Worm (Caenorhabditis elegans) whole organism, late embryonic: Measurements from ENCODE around the gene Y17G9B.4.
"Not testable (repeated sequence)": the region's sequence is repeated elsewhere in the genome, so short reads cannot be mapped to it uniquely, and the experiment has no call there.

Source experiments
- C08G9.2 ChIP-seq: sonication (generic microtip); optimal IDR thresholded peaks from 2 replicates; lab custom pipeline; 2016; ENCODE audit warnings: mild to moderate bottlenecking, missing genetic modification characterization, moderate library complexity, missing compliant biosample characterization
- F13H6.1 ChIP-seq: sonication (generic microtip); optimal IDR thresholded peaks from 2 replicates; lab custom pipeline; 2016; ENCODE audit warnings: missing genetic modification characterization, missing compliant biosample characterization
- K09A11.1 ChIP-seq: sonication (generic microtip); optimal IDR thresholded peaks from 2 replicates; lab custom pipeline; 2017; ENCODE audit warnings: antibody characterized with exemption, mild to moderate bottlenecking, missing genetic modification characterization, missing compliant biosample characterization; ENCODE audit not compliant: insufficient read depth
- Y22D7AL.16 ChIP-seq: sonication (generic microtip); optimal IDR thresholded peaks from 2 replicates; lab custom pipeline; 2016; ENCODE audit warnings: missing genetic modification characterization, missing compliant biosample characterization
- ceh-14 ChIP-seq: sonication (generic microtip); optimal IDR thresholded peaks from 2 replicates; lab custom pipeline; 2016; ENCODE audit warnings: missing genotype, missing genetic modification characterization, missing compliant biosample characterization
- ceh-18 ChIP-seq: sonication (generic microtip); optimal IDR thresholded peaks from 2 replicates; lab custom pipeline; 2016; ENCODE audit warnings: missing genetic modification characterization, missing compliant biosample characterization
- ceh-2 ChIP-seq: sonication (generic microtip); optimal IDR thresholded peaks from 2 replicates; lab custom pipeline; 2016; ENCODE audit warnings: missing genotype, missing genetic modification characterization, missing compliant biosample characterization
- ceh-24 ChIP-seq: sonication (generic microtip); optimal IDR thresholded peaks from 2 replicates; lab custom pipeline; 2016; ENCODE audit warnings: mild to moderate bottlenecking, missing genetic modification characterization, missing compliant biosample characterization
- ceh-31 ChIP-seq: sonication (generic microtip); optimal IDR thresholded peaks from 2 replicates; lab custom pipeline; 2016; ENCODE audit warnings: missing genetic modification characterization, missing compliant biosample characterization
- dmd-4 ChIP-seq: sonication (generic microtip); optimal IDR thresholded peaks from 2 replicates; lab custom pipeline; 2016; ENCODE audit warnings: borderline replicate concordance, missing genetic modification characterization, missing compliant biosample characterization
- dve-1 ChIP-seq: sonication (generic microtip); optimal IDR thresholded peaks from 2 replicates; lab custom pipeline; 2017; ENCODE audit warnings: antibody characterized with exemption, mild to moderate bottlenecking, missing genetic modification characterization, missing compliant biosample characterization
- elt-2 ChIP-seq: sonication (generic microtip); optimal IDR thresholded peaks from 2 replicates; lab custom pipeline; 2016; ENCODE audit warnings: missing genetic modification reagents, missing genetic modification characterization, missing compliant biosample characterization
- ets-4 ChIP-seq: sonication (generic microtip); optimal IDR thresholded peaks from 2 replicates; lab custom pipeline; 2016; ENCODE audit warnings: missing genetic modification characterization, missing compliant biosample characterization
- eyg-1 ChIP-seq: sonication (generic microtip); optimal IDR thresholded peaks from 2 replicates; lab custom pipeline; 2016; ENCODE audit warnings: missing genotype, missing genetic modification characterization, missing compliant biosample characterization
- fax-1 ChIP-seq: sonication (generic microtip); optimal IDR thresholded peaks from 2 replicates; lab custom pipeline; 2016; ENCODE audit warnings: missing genotype, missing genetic modification characterization, missing compliant biosample characterization
- hlh-8 ChIP-seq: sonication (generic microtip); optimal IDR thresholded peaks from 2 replicates; lab custom pipeline; 2016; ENCODE audit warnings: missing genotype, missing genetic modification characterization, missing compliant biosample characterization
- nfya-1 ChIP-seq: sonication (generic microtip); optimal IDR thresholded peaks from 2 replicates; lab custom pipeline; 2017; ENCODE audit warnings: missing genetic modification characterization, mild to moderate bottlenecking, missing compliant biosample characterization, antibody characterized with exemption, moderate library complexity
- npax-4 ChIP-seq: sonication (generic microtip); optimal IDR thresholded peaks from 2 replicates; lab custom pipeline; 2016; ENCODE audit warnings: missing genetic modification characterization, missing compliant biosample characterization
- pax-1 ChIP-seq: fragments of 150-350 bp; optimal IDR thresholded peaks from 2 replicates; lab custom pipeline; 2014; ENCODE audit warnings: missing biosample characterization, missing genetic modification characterization
- pha-4 ChIP-seq: fragments of 150-350 bp; optimal IDR thresholded peaks from 2 replicates; lab custom pipeline; 2018; ENCODE audit warnings: missing biosample characterization, missing genetic modification reagents, missing genetic modification characterization
- ref-2 ChIP-seq: sonication (generic microtip); optimal IDR thresholded peaks from 2 replicates; lab custom pipeline; 2016; ENCODE audit warnings: missing genetic modification characterization, missing compliant biosample characterization
- rnt-1 ChIP-seq: sonication (generic microtip); optimal IDR thresholded peaks from 2 replicates; lab custom pipeline; 2016; ENCODE audit warnings: missing genetic modification characterization, missing compliant biosample characterization
- sox-4 ChIP-seq: sonication (generic microtip); optimal IDR thresholded peaks from 2 replicates; lab custom pipeline; 2017; ENCODE audit warnings: mild to moderate bottlenecking, missing genetic modification characterization, inconsistent platforms, missing compliant biosample characterization
- tbx-2 ChIP-seq: sonication (generic microtip); optimal IDR thresholded peaks from 2 replicates; lab custom pipeline; 2016; ENCODE audit warnings: missing genetic modification characterization, missing compliant biosample characterization
- tbx-7 ChIP-seq: sonication (generic microtip); optimal IDR thresholded peaks from 2 replicates; lab custom pipeline; 2016; ENCODE audit warnings: missing genotype, missing genetic modification characterization, missing compliant biosample characterization
- unc-3 ChIP-seq, 2 experiments: fragments of 200-800 bp in 1 of 2; sonication (Bioruptor generic) in 1 of 2; sonication (generic microtip) in 1 of 2; conservative IDR thresholded peaks in 1 of 2; optimal IDR thresholded peaks in 1 of 2; 2 replicates each; pipeline versions ENCODE4 v1.3.6 to Lab custom; 2016 to 2022; ENCODE audit warnings: missing compliant biosample characterization in 2 of 2, missing genetic modification characterization in 2 of 2, missing genetic modification reagents in 1 of 2
- unc-42 ChIP-seq: sonication (generic microtip); optimal IDR thresholded peaks from 2 replicates; lab custom pipeline; 2016; ENCODE audit warnings: missing genotype, missing genetic modification characterization, missing compliant biosample characterization
- unc-86 ChIP-seq: sonication (generic microtip); optimal IDR thresholded peaks from 2 replicates; lab custom pipeline; 2016; ENCODE audit warnings: missing genetic modification characterization, missing compliant biosample characterization
- zip-5 ChIP-seq: sonication (generic microtip); optimal IDR thresholded peaks from 2 replicates; lab custom pipeline; 2016; ENCODE audit warnings: missing genetic modification characterization, missing compliant biosample characterization

The Y17G9B.4 gene

DNA sequence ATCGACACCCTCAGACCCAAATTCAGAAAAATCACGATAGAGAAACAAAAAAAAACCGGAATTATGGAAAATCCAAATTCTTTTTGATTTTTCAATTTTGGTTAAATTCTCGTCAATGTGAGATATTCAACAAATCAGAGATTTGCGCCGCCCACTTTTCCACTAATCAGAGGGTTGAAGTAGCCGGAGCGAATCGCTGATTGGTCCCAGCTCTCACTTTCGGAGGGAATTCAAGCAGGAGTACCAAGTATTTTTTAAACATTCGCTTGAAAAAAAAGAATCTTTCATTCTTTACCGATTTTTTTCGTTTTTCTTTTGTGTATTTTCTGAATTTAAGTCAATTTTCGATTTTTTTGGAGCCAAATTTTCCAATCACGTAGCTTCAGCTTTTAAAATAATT lies 46.0 kb upstream of the Y17G9B.4 start:
- peak; percentile 73 for TF ChIP-seq nfya-1 (tag; lab: Kevin White, UChicago)
- TF ChIP-seq sox-4 (tag; lab: Kevin White, UChicago), result no peak
- no peak for TF ChIP-seq rnt-1

DNA sequence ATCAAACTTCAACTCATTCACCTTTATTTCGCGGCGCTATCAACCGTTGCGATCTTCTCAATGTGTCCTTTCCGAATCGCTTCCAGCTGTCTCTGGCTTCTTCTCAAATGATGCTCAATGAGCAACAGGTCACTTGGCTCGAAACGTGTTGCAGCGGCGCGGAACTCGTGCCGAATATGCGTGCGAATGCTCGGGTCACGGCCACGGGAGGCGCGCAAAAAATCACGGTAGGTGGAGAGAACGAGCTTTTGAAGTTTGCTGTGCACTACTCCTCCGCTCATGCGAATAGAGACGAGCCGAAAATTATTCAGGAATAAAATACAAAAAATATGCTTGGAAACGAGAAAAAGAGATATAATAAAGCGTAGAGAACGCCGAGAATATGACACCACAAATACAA lies 41.5 kb upstream of the Y17G9B.4 start, which contains the start of gene cif-1:
cif-1 (minus strand) TSS at position 297 of the 400 bp plus-strand sequence.
- TF ChIP-seq ceh-14 (tag; lab: Kevin White, UChicago), result no peak
- TF ChIP-seq unc-42 (tag; lab: Kevin White, UChicago), result no peak
- TF ChIP-seq dve-1 (tag; lab: Kevin White, UChicago), result no peak
- no peak for TF ChIP-seq ceh-31 (tag; lab: Kevin White, UChicago)
- TF ChIP-seq ceh-24 (tag; lab: Kevin White, UChicago), result no peak
- TF ChIP-seq tbx-2, result no peak
- TF ChIP-seq eyg-1 (tag; lab: Kevin White, UChicago), result no peak

DNA sequence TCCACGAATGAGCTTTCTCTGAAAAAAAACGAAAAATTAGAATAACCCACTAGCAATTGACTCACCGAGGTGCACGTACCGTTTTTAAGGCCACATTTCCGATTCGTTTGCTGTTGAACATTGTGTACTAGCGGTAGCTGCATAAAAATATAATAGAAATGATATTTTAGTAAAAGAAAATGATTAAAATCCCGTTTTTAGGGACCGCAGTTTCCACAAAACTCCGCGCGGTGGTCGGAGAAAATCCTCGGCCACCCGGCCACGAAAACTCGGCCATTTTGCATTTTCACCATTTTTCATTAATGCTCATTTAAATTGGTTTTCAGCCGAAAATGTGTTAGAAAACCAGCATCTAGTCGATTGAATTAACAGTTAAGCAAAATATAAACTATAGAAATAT lies 39.5 kb upstream of the Y17G9B.4 start, which contains the start of gene yars-2:
yars-2 (minus strand) TSS at position 249 of the 400 bp plus-strand sequence.
- TF ChIP-seq unc-42 (tag; lab: Kevin White, UChicago) (no peak), zip-5 (tag; lab: Kevin White, UChicago) (peak; percentile 26), ceh-18 (tag; lab: Kevin White, UChicago) (no peak), dve-1 (tag; lab: Kevin White, UChicago) (no peak), elt-2 (tag; lab: Kevin White, UChicago) (peak; percentile 31), dmd-4 (tag; lab: Kevin White, UChicago) (no peak), ceh-31 (tag; lab: Kevin White, UChicago) (peak; percentile 74), tbx-2 (peak; percentile 73), tbx-7 (tag; lab: Kevin White, UChicago) (peak; percentile 16), fax-1 (tag; lab: Kevin White, UChicago) (peak; percentile 27), ref-2 (tag; lab: Kevin White, UChicago) (peak; percentile 33), unc-86 (tag; lab: Kevin White, UChicago) (no peak), ceh-2 (tag; lab: Kevin White, UChicago) (peak; percentile 83), unc-3 (GFP tag; conservative IDR thresholded peaks at IDR 0.05; lab: Robert Waterston, UW) (no peak), unc-3 (tag; optimal IDR thresholded peaks at IDR 0.05; lab: Kevin White, UChicago) (no peak), npax-4 (tag; lab: Kevin White, UChicago) (no peak), C08G9.2 (tag; lab: Kevin White, UChicago) (peak; percentile 63), ets-4 (tag; lab: Kevin White, UChicago) (peak; percentile 59), K09A11.1 (tag; lab: Kevin White, UChicago) (no peak), eyg-1 (tag; lab: Kevin White, UChicago) (no peak), hlh-8 (tag; lab: Kevin White, UChicago) (peak; percentile 13)

DNA sequence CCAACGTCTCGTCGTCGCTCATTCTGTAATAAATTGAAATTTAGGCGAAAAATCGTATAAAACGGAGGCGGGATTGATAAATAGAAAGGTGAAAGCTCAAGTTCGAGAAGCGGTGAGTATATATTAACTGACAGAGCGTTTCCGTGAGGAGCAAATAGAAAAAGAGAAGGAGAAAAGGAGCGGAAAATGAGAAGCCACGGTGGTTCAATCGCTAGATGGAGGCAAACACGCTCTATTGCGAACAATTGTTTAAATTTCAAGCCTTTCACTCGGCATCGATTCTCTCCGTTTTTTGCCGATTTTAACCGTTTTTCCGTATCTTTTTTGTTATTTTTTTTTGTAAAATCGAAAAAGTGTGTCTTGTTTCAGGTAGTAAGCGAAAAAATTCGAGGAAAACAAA lies 36.1 kb upstream of the Y17G9B.4 start, which contains the start of gene miro-1:
miro-1 (minus strand) TSS at position 23 of the 400 bp plus-strand sequence.
- TF ChIP-seq Y22D7AL.16, pax-1, F13H6.1 (tag; lab: Kevin White, UChicago): not testable (repeated sequence)
- TF ChIP-seq, all 69 proteins: peak for 0; not testable (repeated sequence) for 69

DNA sequence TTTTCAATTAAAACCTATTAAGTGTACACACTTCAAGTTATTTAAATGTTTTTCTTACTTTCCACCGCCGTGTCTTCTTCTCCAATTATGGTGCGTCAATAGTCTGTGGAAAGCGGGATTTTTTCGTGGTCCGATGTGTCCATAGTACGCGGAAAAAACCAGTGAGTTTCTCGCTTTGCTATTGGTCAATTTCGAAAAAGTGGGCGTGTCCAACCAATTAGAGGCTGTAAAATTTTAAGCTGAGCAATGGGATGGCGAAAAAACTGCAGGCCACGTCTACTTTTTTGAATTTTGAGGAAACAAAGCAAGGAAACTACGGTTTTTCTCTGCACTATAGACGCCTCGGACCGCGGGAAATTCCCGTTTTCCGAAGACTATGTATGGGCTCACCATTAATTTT lies 28.2 kb upstream of the Y17G9B.4 start:
- TF ChIP-seq ceh-24 (tag; lab: Kevin White, UChicago), result no peak
- TF ChIP-seq nfya-1 (tag; lab: Kevin White, UChicago), result peak; percentile 53

DNA sequence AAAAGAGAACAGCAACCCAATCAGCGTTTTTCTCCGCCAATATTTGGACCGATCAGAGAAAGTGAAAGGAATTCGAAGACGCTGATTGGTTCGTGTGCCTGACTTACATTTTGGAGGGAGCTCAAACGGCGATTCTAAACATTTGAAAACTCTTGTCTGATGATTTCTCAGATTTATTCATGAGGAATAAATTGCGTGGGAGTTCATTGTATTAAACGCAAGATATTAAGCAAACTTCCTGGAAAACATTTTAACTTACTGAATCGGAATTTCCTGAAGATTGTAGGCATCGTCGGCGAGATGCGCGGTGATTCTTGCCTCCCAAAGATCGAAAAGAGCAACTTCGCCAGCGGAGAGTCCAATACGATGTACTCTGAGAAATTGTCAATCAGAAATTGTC lies 27.4 kb upstream of the Y17G9B.4 start, which contains the start of gene K08F11.1:
K08F11.1 (plus strand) TSS at position 301 of the 400 bp plus-strand sequence.
- TF ChIP-seq nfya-1 (tag; lab: Kevin White, UChicago), result peak; percentile 4
- TF ChIP-seq pha-4, result no peak
